Fruit fly (Drosophila melanogaster): ENCODE results near the gene for.
A peak's percentile ranks its signal among the peaks of the same experiment; 100 is the strongest.

Gene for

DNA sequence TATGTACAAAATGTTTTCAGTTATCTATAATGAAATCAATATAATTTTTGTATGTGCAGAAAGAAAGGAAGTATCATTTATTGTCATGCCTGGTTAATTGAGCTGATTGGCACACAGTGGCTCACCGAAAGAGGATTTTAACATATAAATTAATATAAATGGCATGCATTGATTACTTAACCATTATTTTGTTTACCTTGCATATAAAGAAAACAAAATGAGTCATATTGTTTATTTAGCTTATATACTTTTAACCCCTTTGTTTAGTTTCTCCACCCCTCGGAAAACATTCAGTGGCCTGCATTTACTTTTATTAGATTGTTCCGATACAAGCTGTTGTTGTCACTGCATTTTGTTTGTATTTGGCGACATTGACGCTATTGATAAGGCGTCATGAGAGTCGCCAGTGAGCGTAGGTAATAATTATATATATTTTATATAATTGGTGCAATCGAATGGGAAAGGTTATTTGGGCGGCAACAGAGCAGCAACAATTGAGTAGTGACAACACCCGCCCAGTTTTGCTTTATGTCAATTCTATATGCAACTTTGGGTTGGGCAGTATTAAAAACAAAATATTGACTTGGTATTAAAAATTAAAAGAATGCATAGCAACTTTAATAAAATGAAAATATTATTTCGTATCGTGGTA lies 9.1 kb downstream of the for start (continued):
- TF ChIP-seq Rel (GFP tag; optimal IDR thresholded peaks at IDR 0.05), result no peak
- TF ChIP-seq Rel (tag; optimal IDR thresholded peaks at IDR 0.05), result peak; percentile 17
- no peak for TF ChIP-seq GATAd (GFP tag; optimal IDR thresholded peaks at IDR 0.05)
- no peak for TF ChIP-seq sv (GFP tag; optimal IDR thresholded peaks at IDR 0.05)
- TF ChIP-seq br (GFP tag; optimal IDR thresholded peaks at IDR 0.05), result peak; percentile 83

DNA sequence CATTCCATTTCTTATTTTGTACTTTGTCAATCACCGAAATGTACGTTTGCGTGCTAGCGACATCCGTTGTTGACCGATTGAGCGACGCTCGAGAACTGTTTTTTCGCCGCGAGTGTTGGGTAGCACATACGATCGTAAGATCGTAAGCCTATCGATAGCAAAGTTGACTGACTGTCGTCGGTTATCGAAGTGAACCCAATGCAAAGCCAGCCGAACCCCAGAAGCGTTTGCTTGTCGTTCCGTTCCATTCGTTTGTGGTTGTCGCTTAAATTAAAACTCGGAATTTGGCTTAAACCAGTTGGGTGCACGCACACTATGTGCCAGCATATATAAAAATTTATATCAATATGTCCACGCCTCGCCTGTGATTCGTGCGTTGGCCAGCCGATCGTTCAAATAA lies 10.7 kb downstream of the for start:
- TF ChIP-seq br (GFP tag; optimal IDR thresholded peaks at IDR 0.05), result peak; percentile 2
- TF ChIP-seq rgr (GFP tag; optimal IDR thresholded peaks at IDR 0.05), result no peak

DNA sequence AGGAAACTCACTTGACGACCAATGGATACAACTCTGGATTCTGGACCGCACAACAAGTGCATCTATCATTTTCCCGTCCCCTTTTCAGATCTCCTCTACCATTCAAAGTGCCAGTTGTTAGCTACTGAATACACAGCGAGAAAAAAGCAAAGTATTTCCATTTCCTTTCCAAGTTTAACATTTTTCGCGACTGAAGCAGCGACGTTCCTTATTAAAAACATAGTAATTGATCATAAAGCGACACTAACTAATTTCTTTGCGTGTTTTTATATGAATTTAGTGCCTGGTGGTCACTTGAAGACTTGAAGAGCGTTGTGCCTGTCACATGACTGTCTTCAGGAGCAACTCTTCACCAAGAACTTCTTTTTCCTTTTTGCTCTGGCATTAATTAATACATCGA lies 11.4 kb downstream of the for start:
- TF ChIP-seq Mio (GFP tag; optimal IDR thresholded peaks at IDR 0.05) (no peak), CG9705 (GFP tag; optimal IDR thresholded peaks at IDR 0.05) (no peak), sage (GFP tag; optimal IDR thresholded peaks at IDR 0.05) (no peak), HLH106 (tag; optimal IDR thresholded peaks at IDR 0.05) (no peak), h (GFP tag; optimal IDR thresholded peaks at IDR 0.05) (no peak), CrebA (GFP tag; optimal IDR thresholded peaks at IDR 0.05; ENCODE audit: borderline replicate concordance) (no peak), jim (GFP tag; optimal IDR thresholded peaks at IDR 0.05) (no peak), sv (GFP tag; optimal IDR thresholded peaks at IDR 0.05) (no peak), lola (GFP tag; optimal IDR thresholded peaks at IDR 0.05) (no peak), Vsx2 (GFP tag; optimal IDR thresholded peaks at IDR 0.05; ENCODE audit: partially characterized antibody) (no peak), psq (GFP tag; optimal IDR thresholded peaks at IDR 0.05) (no peak), foxo (GFP tag; optimal IDR thresholded peaks at IDR 0.05) (no peak)

DNA sequence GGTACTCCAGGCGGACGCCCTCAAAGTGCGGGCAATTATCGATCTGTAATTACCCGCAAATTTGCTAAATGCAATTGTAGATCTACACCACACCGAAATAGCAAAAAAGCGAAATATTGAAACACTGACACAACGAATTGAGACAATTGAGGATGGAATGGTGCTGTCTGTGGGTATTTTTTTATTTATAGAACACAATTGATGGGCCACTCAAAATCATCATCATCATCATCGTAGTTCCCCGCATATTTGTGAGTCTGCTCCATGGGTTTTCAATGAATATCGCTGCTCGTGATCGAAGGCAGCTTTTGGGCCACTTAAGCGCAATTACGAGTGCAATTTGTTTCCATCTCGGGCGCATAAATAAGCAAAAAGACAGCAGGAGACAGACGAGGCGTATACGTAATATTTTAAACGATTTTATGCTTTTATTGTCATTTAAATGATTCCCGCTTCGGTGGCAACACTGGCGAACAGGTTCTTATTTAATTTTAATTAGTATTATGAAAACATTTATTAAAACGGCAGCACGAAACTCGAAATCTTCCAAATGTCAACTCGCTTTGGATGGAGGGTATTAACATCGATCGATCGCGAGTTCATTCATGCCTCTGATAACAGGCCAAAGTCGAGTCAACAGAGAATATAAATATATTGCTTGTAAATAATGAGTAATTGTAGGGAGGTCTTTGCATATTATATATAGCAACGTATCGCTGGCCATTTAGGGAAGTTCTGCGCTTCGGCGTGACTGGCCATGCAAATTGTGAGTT lies 14.4 kb downstream of the for start:
- TF ChIP-seq fru (GFP tag; optimal IDR thresholded peaks at IDR 0.05) (no peak), Rel (GFP tag; optimal IDR thresholded peaks at IDR 0.05) (no peak), Rel (tag; optimal IDR thresholded peaks at IDR 0.05) (peak; percentile 81), CrebA (GFP tag; optimal IDR thresholded peaks at IDR 0.05; ENCODE audit: borderline replicate concordance) (peak; percentile 38), N (GFP tag; optimal IDR thresholded peaks at IDR 0.05) (no peak), tai (GFP tag; optimal IDR thresholded peaks at IDR 0.05) (peak; percentile 2), CG32264 (GFP tag; optimal IDR thresholded peaks at IDR 0.05) (no peak), brk (GFP tag; optimal IDR thresholded peaks at IDR 0.05) (peak; percentile 41)

DNA sequence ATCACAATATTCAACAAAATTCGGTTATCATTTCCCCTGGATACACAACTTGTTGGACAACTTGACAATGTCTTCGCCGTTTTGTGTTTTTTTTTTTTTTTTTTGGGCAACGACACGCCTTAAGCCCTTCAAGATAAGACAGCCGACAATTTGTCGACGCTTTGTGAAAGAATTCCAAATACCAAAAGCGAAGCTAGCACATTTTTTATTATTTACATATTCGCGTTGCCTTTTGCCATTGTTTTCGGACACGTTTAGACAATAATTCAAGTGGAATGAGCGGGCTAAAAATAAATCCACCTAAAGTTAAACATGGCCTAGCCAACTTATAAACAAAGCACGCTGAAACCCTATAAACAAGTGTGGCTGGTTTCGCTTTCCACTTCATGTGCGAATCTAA lies 15.8 kb downstream of the for start:
- TF ChIP-seq Jra (GFP tag; optimal IDR thresholded peaks at IDR 0.05) (no peak), brk (GFP tag; optimal IDR thresholded peaks at IDR 0.05) (no peak), HLH106 (tag; optimal IDR thresholded peaks at IDR 0.05) (no peak), Hr83 (GFP tag; optimal IDR thresholded peaks at IDR 0.05; ENCODE audit: poor library complexity, severe bottlenecking) (no peak), psq (GFP tag; optimal IDR thresholded peaks at IDR 0.05) (no peak), CrebA (GFP tag; optimal IDR thresholded peaks at IDR 0.05; ENCODE audit: borderline replicate concordance) (no peak), sage (GFP tag; optimal IDR thresholded peaks at IDR 0.05) (no peak), h (GFP tag; optimal IDR thresholded peaks at IDR 0.05) (no peak), Dfd (GFP tag; optimal IDR thresholded peaks at IDR 0.05) (no peak)

DNA sequence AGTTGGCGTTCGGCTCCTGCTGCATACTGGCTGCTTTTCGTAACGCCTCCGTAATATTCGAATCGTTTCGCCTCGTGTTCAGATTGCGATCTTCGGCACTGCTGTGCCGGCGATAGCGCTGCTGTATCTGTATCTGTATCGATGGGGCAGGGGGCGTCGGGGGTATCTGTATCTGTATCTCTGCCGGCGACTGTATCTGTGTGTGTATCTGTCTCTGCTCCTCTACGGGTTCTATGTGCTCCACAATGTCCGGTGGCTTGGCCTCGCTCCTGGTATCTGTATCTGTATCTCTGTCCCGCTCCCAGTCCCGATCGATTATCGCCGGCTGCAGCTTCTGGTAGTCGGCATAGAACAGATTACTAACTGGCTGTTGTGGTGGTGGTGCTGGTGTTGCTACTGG lies 16.8 kb downstream of the for start:
- TF ChIP-seq br (GFP tag; optimal IDR thresholded peaks at IDR 0.05) (peak; percentile 19), pan (optimal IDR thresholded peaks at IDR 0.05) (no peak), woc (GFP tag; optimal IDR thresholded peaks at IDR 0.05) (no peak), OdsH (GFP tag; optimal IDR thresholded peaks at IDR 0.05) (no peak), Rel (GFP tag; optimal IDR thresholded peaks at IDR 0.05) (no peak), Rel (tag; optimal IDR thresholded peaks at IDR 0.05) (peak; percentile 70)
